Fruit fly (Drosophila melanogaster) whole organism, prepupa: Measurements from ENCODE around the gene Ras85D.

Source experiments
- CG10631 ChIP-seq: fragments of 200-800 bp; sonication (Bioruptor generic); optimal IDR thresholded peaks from 2 replicates; lab custom pipeline; 2016; ENCODE audit warnings: missing biosample characterization, missing genetic modification characterization
- CG11762 ChIP-seq: fragments of 200-800 bp; sonication (Bioruptor generic); optimal IDR thresholded peaks from 3 replicates; lab custom pipeline; 2016; ENCODE audit warnings: missing biosample characterization, missing genetic modification characterization; ENCODE audit not compliant: insufficient read depth
- CG8319 ChIP-seq: fragments of 200-800 bp; sonication (Bioruptor generic); optimal IDR thresholded peaks from 3 replicates; lab custom pipeline; 2016; ENCODE audit warnings: missing biosample characterization, missing genetic modification characterization
- cyc ChIP-seq: fragments of 200-800 bp; sonication (Bioruptor generic); optimal IDR thresholded peaks from 3 replicates; lab custom pipeline; 2016; ENCODE audit warnings: missing biosample characterization, missing genetic modification characterization
- fd59A ChIP-seq: fragments of 200-800 bp; sonication (Bioruptor generic); optimal IDR thresholded peaks from 2 replicates; lab custom pipeline; 2017; ENCODE audit warnings: missing biosample characterization, mild to moderate bottlenecking, missing genetic modification characterization, missing genetic modification reagents

dm6 chr3R:9561121-9561520 lies 48.3 kb upstream of the Ras85D start:
- no peak for TF ChIP-seq CG11762 (GFP tag; lab: Kevin White, UChicago)
- TF ChIP-seq cyc (GFP tag; lab: Kevin White, UChicago): no peak
- TF ChIP-seq fd59A: no peak
- no peak for TF ChIP-seq CG10631 (GFP tag; lab: Kevin White, UChicago)
- no peak for TF ChIP-seq CG8319 (GFP tag; lab: Kevin White, UChicago)
